Worm (Caenorhabditis elegans) whole organism, midembryonic: Measurements from ENCODE around the gene srj-22.

Experiments used
- T22C8.4 ChIP-seq: fragments of 200-800 bp; sonication (Bioruptor generic); IDR thresholded peaks from 2 replicates; pipeline ENCODE4 v1.3.6; 2022; ENCODE audit warnings: missing genetic modification characterization, missing compliant biosample characterization
- cog-1 ChIP-seq: sonication (generic microtip); optimal IDR thresholded peaks from 2 replicates; lab custom pipeline; 2016; ENCODE audit warnings: missing genetic modification characterization, missing compliant biosample characterization
- flt-1 ChIP-seq: fragments of 200-800 bp; sonication (Bioruptor generic); IDR thresholded peaks from 2 replicates; pipeline ENCODE4 v1.3.6; 2022; ENCODE audit warnings: missing genetic modification characterization, missing compliant biosample characterization
- klf-2 ChIP-seq: fragments of 200-800 bp; sonication (Bioruptor generic); conservative IDR thresholded peaks from 2 replicates; pipeline ENCODE4 v1.3.6; 2022; ENCODE audit warnings: missing genetic modification reagents, missing genetic modification characterization, missing compliant biosample characterization
- med-1 ChIP-seq: sonication (generic microtip); optimal IDR thresholded peaks from 2 replicates; lab custom pipeline; 2017; ENCODE audit warnings: missing genetic modification characterization, mild to moderate bottlenecking, missing compliant biosample characterization, antibody characterized with exemption, missing genetic modification reagents; ENCODE audit not compliant: insufficient read depth
- ref-1 ChIP-seq: fragments of 200-800 bp; sonication (Bioruptor generic); conservative IDR thresholded peaks from 2 replicates; pipeline ENCODE4 v1.3.6; 2022; ENCODE audit warnings: missing genetic modification reagents, missing genetic modification characterization, missing compliant biosample characterization
- tab-1 ChIP-seq: fragments of 200-800 bp; sonication (Bioruptor generic); IDR thresholded peaks from 2 replicates; pipeline ENCODE4 v1.3.6; 2022; ENCODE audit warnings: missing genetic modification characterization, missing compliant biosample characterization
- ztf-23 ChIP-seq: fragments of 200-800 bp; sonication (Bioruptor generic); IDR thresholded peaks from 2 replicates; pipeline ENCODE4 v1.3.6; 2022; ENCODE audit warnings: missing genetic modification reagents, missing genetic modification characterization, missing compliant biosample characterization
- ztf-29 ChIP-seq: fragments of 200-800 bp; sonication (Bioruptor generic); IDR thresholded peaks from 2 replicates; pipeline ENCODE4 v1.3.6; 2022; ENCODE audit warnings: missing genetic modification reagents, missing genetic modification characterization, missing compliant biosample characterization

The srj-22 gene

ce11 chrV:10709385-10709784 is 34.2 kb downstream of the srj-22 start:
- no peak for TF ChIP-seq flt-1 (GFP tag; lab: Robert Waterston, UW)
- TF ChIP-seq med-1, result no peak
- TF ChIP-seq tab-1, result no peak
- TF ChIP-seq T22C8.4, result no peak
- TF ChIP-seq cog-1 (tag; lab: Kevin White, UChicago), result no peak
- TF ChIP-seq ztf-29 (GFP tag; lab: Robert Waterston, UW), result no peak
- TF ChIP-seq ztf-23 (GFP tag; lab: Robert Waterston, UW), result no peak
- TF ChIP-seq ref-1 (GFP tag; lab: Robert Waterston, UW), result no peak
- no peak for TF ChIP-seq klf-2 (GFP tag; lab: Robert Waterston, UW)

DNA sequence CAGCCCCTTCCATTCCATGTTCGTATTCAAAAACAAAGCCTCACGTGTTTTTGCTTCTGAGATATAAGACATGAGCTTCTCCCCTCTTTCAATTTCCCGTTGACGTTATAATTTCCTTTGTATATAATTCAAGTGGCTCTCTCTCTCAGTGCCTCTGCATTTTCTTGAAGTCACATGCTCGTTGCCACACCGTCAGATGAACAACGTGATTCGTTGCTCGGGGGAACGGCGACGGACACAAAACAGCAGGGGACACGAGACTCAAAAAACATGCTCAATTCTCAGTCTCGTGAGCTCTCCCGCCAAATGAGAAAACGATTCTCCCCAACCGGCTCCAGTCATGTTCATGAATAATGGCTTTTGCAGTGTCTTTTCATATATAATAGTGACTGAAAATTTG is 35.2 kb downstream of the srj-22 start:
- TF ChIP-seq med-1, result no peak
- no peak for TF ChIP-seq ztf-29 (GFP tag; lab: Robert Waterston, UW)
- no peak for TF ChIP-seq flt-1 (GFP tag; lab: Robert Waterston, UW)
- TF ChIP-seq cog-1 (tag; lab: Kevin White, UChicago), result no peak
- no peak for TF ChIP-seq ztf-23 (GFP tag; lab: Robert Waterston, UW)
- no peak for TF ChIP-seq T22C8.4
- no peak for TF ChIP-seq tab-1
- no peak for TF ChIP-seq klf-2 (GFP tag; lab: Robert Waterston, UW)
- TF ChIP-seq ref-1 (GFP tag; lab: Robert Waterston, UW), result no peak

- no peak for TF ChIP-seq ztf-23 (GFP tag; lab: Robert Waterston, UW)
- no peak for TF ChIP-seq tab-1
- TF ChIP-seq ztf-29 (GFP tag; lab: Robert Waterston, UW), result no peak
- no peak for TF ChIP-seq ref-1 (GFP tag; lab: Robert Waterston, UW)
- TF ChIP-seq cog-1 (tag; lab: Kevin White, UChicago), result no peak
- no peak for TF ChIP-seq T22C8.4
- TF ChIP-seq med-1, result no peak
- TF ChIP-seq klf-2 (GFP tag; lab: Robert Waterston, UW), result no peak
- no peak for TF ChIP-seq flt-1 (GFP tag; lab: Robert Waterston, UW)
These were observed 40.6 kb downstream of the srj-22 start for ce11 chrV:10702910-10703309.

DNA sequence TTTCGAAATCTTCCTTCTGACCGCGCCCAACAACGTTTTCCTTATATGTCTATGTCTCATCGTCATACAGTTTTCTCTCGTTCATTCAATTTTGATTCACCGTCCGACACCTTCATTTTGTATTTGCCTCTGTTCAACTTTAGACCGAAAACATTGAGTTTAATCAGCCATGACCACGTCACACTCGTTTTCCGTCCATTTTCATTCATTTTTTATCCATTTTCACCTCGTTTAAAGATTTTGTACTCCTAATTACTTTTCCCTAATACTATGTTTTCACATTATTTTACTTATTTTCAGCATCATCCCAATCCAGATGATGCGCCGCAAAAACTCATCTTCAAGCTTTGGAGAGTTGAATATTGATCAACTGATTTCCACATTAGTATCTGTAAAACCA is 41.3 kb downstream of the srj-22 start, which contains the start of gene pph-1:
Gene pph-1 (plus strand): TSS at position 301 of the 400 bp plus-strand sequence.
- no peak for TF ChIP-seq med-1
- TF ChIP-seq ref-1 (GFP tag; lab: Robert Waterston, UW), result no peak
- no peak for TF ChIP-seq ztf-29 (GFP tag; lab: Robert Waterston, UW)
- no peak for TF ChIP-seq flt-1 (GFP tag; lab: Robert Waterston, UW)
- no peak for TF ChIP-seq tab-1
- TF ChIP-seq ztf-23 (GFP tag; lab: Robert Waterston, UW), result no peak
- no peak for TF ChIP-seq klf-2 (GFP tag; lab: Robert Waterston, UW)
- TF ChIP-seq cog-1 (tag; lab: Kevin White, UChicago), result no peak
- TF ChIP-seq T22C8.4, result no peak

ce11 chrV:10699122-10699521 is 44.4 kb downstream of the srj-22 start:
- no peak for TF ChIP-seq tab-1
- TF ChIP-seq cog-1 (tag; lab: Kevin White, UChicago), result no peak
- no peak for TF ChIP-seq med-1
- TF ChIP-seq ztf-29 (GFP tag; lab: Robert Waterston, UW), result no peak
- no peak for TF ChIP-seq ref-1 (GFP tag; lab: Robert Waterston, UW)
- TF ChIP-seq ztf-23 (GFP tag; lab: Robert Waterston, UW), result no peak
- TF ChIP-seq flt-1 (GFP tag; lab: Robert Waterston, UW), result no peak
- no peak for TF ChIP-seq klf-2 (GFP tag; lab: Robert Waterston, UW)
- no peak for TF ChIP-seq T22C8.4

ce11 chrV:10695181-10695580 is 48.4 kb downstream of the srj-22 start, which contains the start of gene C05A2.4:
Gene C05A2.4 (plus strand): TSS chrV:10695481.
- TF ChIP-seq cog-1 (tag; lab: Kevin White, UChicago) (no peak), med-1 (no peak), T22C8.4 (no peak), klf-2 (GFP tag; lab: Robert Waterston, UW) (no peak)

DNA sequence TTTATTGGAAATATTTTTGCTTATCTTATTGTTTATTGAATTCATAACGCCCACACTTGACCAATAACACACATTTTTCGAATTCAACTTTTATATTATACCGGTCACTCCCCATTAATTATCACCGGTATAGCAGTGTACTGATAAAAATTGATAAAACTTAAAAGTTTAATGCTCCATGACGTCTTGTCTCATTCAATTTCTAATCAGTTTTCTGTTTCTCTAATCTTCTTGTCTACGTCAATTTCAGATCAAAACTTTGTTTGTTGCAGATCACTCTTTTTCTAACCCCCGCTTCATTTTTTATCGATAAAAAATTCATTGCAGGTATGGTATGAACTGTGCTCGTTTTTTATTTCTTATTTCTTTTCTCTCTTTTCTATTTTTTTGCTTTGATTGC is 49.8 kb downstream of the srj-22 start:
- TF ChIP-seq tab-1, result no peak
- TF ChIP-seq T22C8.4, result no peak
- no peak for TF ChIP-seq klf-2 (GFP tag; lab: Robert Waterston, UW)
- no peak for TF ChIP-seq flt-1 (GFP tag; lab: Robert Waterston, UW)
- TF ChIP-seq ref-1 (GFP tag; lab: Robert Waterston, UW), result no peak
- no peak for TF ChIP-seq ztf-23 (GFP tag; lab: Robert Waterston, UW)
- TF ChIP-seq med-1, result no peak
- no peak for TF ChIP-seq cog-1 (tag; lab: Kevin White, UChicago)
- no peak for TF ChIP-seq ztf-29 (GFP tag; lab: Robert Waterston, UW)
